Fruit fly (Drosophila melanogaster) whole organism, larva: ENCODE measurements around the gene CG10747.

Experiments used
- noc ChIP-seq: fragments of 200-800 bp; sonication (Bioruptor generic); optimal IDR thresholded peaks from 3 replicates; lab custom pipeline; 2019; ENCODE audit warnings: missing biosample characterization, mild to moderate bottlenecking, missing genetic modification characterization, moderate library complexity

The CG10747 gene

dm6 chr2L:20057391-20057790, 33.8 kb downstream of the CG10747 start:
- no peak for TF ChIP-seq noc

dm6 chr2L:20051172-20051893, 39.8 kb downstream of the CG10747 start:
- TF ChIP-seq noc = no peak
